Fruit fly (Drosophila melanogaster): Measurements from ENCODE around the gene Coq4.
A peak's percentile ranks its signal among the peaks of the same experiment; 100 is the strongest.

The Coq4 gene

DNA sequence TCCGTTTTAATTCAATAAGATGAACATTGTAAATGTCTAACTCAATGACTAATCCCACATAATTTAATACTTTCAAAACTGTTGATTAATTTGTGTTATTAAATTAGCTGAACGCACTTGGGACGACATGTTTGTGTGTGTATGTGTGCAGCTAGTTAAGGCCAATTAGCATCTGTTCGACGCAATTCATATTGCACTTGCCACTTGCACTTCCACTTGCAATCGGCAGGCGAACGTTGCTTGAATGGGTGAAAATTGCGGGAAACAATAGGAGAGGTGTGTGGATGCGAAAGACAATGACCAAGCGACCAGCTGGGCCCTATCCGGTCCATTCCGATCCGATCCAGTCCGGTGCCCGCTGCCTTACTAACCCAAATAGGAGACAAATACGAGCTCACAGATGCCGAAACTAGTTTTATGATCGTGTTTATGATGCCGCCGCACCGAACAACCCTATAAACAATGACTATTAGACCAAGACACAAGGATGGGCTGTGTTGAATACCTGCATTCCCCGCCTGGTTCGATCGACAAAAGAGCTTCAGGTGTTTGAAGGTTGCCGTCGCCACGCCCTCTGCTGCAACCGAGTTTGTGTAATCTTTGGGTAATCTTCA, 25.8 kb downstream of the Coq4 start (continued):
- 0 out of 3 replicates have a peak, but pooled peaks have one; percentile 19 for TF ChIP-seq ci (GFP tag; IDR thresholded peaks at IDR 0.05)
- no peak for TF ChIP-seq ase (GFP tag; IDR thresholded peaks at IDR 0.05)
- TF ChIP-seq CG12942 (GFP tag; optimal IDR thresholded peaks at IDR 0.05), result no peak
- TF ChIP-seq Dp (GFP tag; optimal IDR thresholded peaks at IDR 0.05), result no peak
- no peak for TF ChIP-seq Doc3 (GFP tag; IDR thresholded peaks at IDR 0.05; ENCODE audit: partially characterized antibody)
- TF ChIP-seq Fer3 (tag; optimal IDR thresholded peaks at IDR 0.05), result no peak
- no peak for TF ChIP-seq CG13424 (tag; optimal IDR thresholded peaks at IDR 0.05)

- TF ChIP-seq knrl (GFP tag; IDR thresholded peaks at IDR 0.05; ENCODE audit: partially characterized antibody) (peak; percentile 40; the same call in 2 of the 3 replicates), dysf (GFP tag; IDR thresholded peaks at IDR 0.05) (no peak), CG1832 (GFP tag; optimal IDR thresholded peaks at IDR 0.05) (no peak), CTCF (GFP tag; optimal IDR thresholded peaks at IDR 0.05) (peak; percentile 76), Nf-YB (GFP tag; optimal IDR thresholded peaks at IDR 0.05) (no peak), trem (tag; optimal IDR thresholded peaks at IDR 0.05) (peak; percentile 18), abd-A (tag; optimal IDR thresholded peaks at IDR 0.05) (peak; percentile 7), CG11247 (GFP tag; IDR thresholded peaks at IDR 0.05) (peak; percentile 79), stwl (tag; optimal IDR thresholded peaks at IDR 0.05) (peak; percentile 63), Bgb (GFP tag; IDR thresholded peaks at IDR 0.05; ENCODE audit: partially characterized antibody) (peak; percentile 37; the same call in 1 of the 2 replicates), CG2120 (GFP tag; optimal IDR thresholded peaks at IDR 0.05) (no peak), sens (GFP tag) (peak; percentile 52), sr (GFP tag; IDR thresholded peaks at IDR 0.05) (no peak), amos (GFP tag; IDR thresholded peaks at IDR 0.05; ENCODE audit: partially characterized antibody) (peak; percentile 59), ara (GFP tag; IDR thresholded peaks at IDR 0.05) (no peak), gro (GFP tag; optimal IDR thresholded peaks at IDR 0.05) (no peak), CG12299 (tag; optimal IDR thresholded peaks at IDR 0.05) (no peak), CG2199 (GFP tag; IDR thresholded peaks at IDR 0.05) (peak; percentile 54; the same call in 1 of the 3 replicates), CoRest (tag; optimal IDR thresholded peaks at IDR 0.05) (peak; percentile 3), vvl (GFP tag; IDR thresholded peaks at IDR 0.05) (peak; percentile 61; the same call in 1 of the 2 replicates), Doc2 (GFP tag; IDR thresholded peaks at IDR 0.05) (no peak), CG12659 (GFP tag; optimal IDR thresholded peaks at IDR 0.05) (no peak)
Observed at dm6 chr3L:17407073-17407472, 26.3 kb downstream of the Coq4 start.

dm6 chr3L:17404646-17405045, 28.8 kb downstream of the Coq4 start:
- peak; percentile 23 for TF ChIP-seq CG2712 (tag; optimal IDR thresholded peaks at IDR 0.05)
- TF ChIP-seq zen (tag; optimal IDR thresholded peaks at IDR 0.05), result no peak
- TF ChIP-seq Tbp (GFP tag; optimal IDR thresholded peaks at IDR 0.05), result no peak
- no peak for TF ChIP-seq vvl (GFP tag; IDR thresholded peaks at IDR 0.05)
- no peak for TF ChIP-seq ftz-f1 (GFP tag; optimal IDR thresholded peaks at IDR 0.05)
- TF ChIP-seq yki (optimal IDR thresholded peaks at IDR 0.05), result no peak
- TF ChIP-seq ash1 (GFP tag; optimal IDR thresholded peaks at IDR 0.05), result no peak
- TF ChIP-seq YL-1 (GFP tag; optimal IDR thresholded peaks at IDR 0.05), result no peak
- TF ChIP-seq lola (GFP tag; optimal IDR thresholded peaks at IDR 0.05), result peak in 1 of 3 experiments; percentile 63
- TF ChIP-seq Elba2 (GFP tag; optimal IDR thresholded peaks at IDR 0.05), result no peak
- TF ChIP-seq CG10431 (GFP tag; optimal IDR thresholded peaks at IDR 0.05), result no peak
- TF ChIP-seq luna (GFP tag; optimal IDR thresholded peaks at IDR 0.05), result no peak
- no peak for TF ChIP-seq CG17612 (GFP tag; IDR thresholded peaks at IDR 0.05)
- no peak for TF ChIP-seq Dip2 (GFP tag; IDR thresholded peaks at IDR 0.05)
- TF ChIP-seq ranshi (GFP tag; IDR thresholded peaks at IDR 0.05), result no peak
- TF ChIP-seq lmd (GFP tag; IDR thresholded peaks at IDR 0.05), result peak; percentile 23; the same call in 1 of the 2 replicates
- no peak for TF ChIP-seq CG16813 (GFP tag; IDR thresholded peaks at IDR 0.05; ENCODE audit: partially characterized antibody)
- TF ChIP-seq Drgx (GFP tag; IDR thresholded peaks at IDR 0.05), result peak; percentile 11; the same call in 1 of the 2 replicates
- no peak for TF ChIP-seq ato (GFP tag; IDR thresholded peaks at IDR 0.05; ENCODE audit: partially characterized antibody)
- TF ChIP-seq CG4328 (GFP tag; optimal IDR thresholded peaks at IDR 0.05), result no peak
- TF ChIP-seq gce (GFP tag; IDR thresholded peaks at IDR 0.05), result no peak
- TF ChIP-seq Ravus (GFP tag; IDR thresholded peaks at IDR 0.05), result no peak
